Worm (Caenorhabditis elegans): ENCODE data around the gene C05G5.1.

Gene C05G5.1

ce11 chrX:14701490-14701889, 38.4 kb downstream of the C05G5.1 start, which contains the start of gene F40E10.5:
Gene F40E10.5 (plus strand): TSS chrX:14701790.
- TF ChIP-seq egl-43 (GFP tag; IDR thresholded peaks at IDR 0.05) (0 out of 2 replicates have a peak, but pooled peaks have one; percentile 32), fos-1 (tag; optimal IDR thresholded peaks at IDR 0.05) (no peak), zfp-3 (GFP tag; conservative IDR thresholded peaks at IDR 0.05) (no peak), R02D3.7 (tag; optimal IDR thresholded peaks at IDR 0.05) (no peak), aha-1 (tag) (peak; percentile 38), nhr-41 (GFP tag; IDR thresholded peaks at IDR 0.05) (no peak), unc-39 (tag; optimal IDR thresholded peaks at IDR 0.05) (no peak), unc-62 (GFP tag; optimal IDR thresholded peaks at IDR 0.05 in 1 of 2) (no peak), unc-62 (tag; optimal IDR thresholded peaks at IDR 0.05) (no peak)

- TF ChIP-seq snpc-1.2 (GFP tag; IDR thresholded peaks at IDR 0.05) (no peak), unc-62 (GFP tag; optimal IDR thresholded peaks at IDR 0.05 in 1 of 2) (peak in 1 of 2 experiments; percentile 80), unc-62 (tag; optimal IDR thresholded peaks at IDR 0.05) (no peak)
These were observed 40.1 kb downstream of the C05G5.1 start, which contains the start of gene hch-1 for ce11 chrX:14699866-14700265. Gene hch-1 (minus strand): TSS chrX:14699977.

- no peak for TF ChIP-seq cey-2 (tag; optimal IDR thresholded peaks at IDR 0.05; ENCODE audit: borderline replicate concordance, insufficient read depth)
- no peak for TF ChIP-seq gei-8 (GFP tag; optimal IDR thresholded peaks at IDR 0.05)
- TF ChIP-seq ceh-62 (tag; optimal IDR thresholded peaks at IDR 0.05): no peak
- TF ChIP-seq sdz-12 (GFP tag; optimal IDR thresholded peaks at IDR 0.05): no peak
- TF ChIP-seq nhr-111 (GFP tag; optimal IDR thresholded peaks at IDR 0.05): no peak
- TF ChIP-seq ceh-44 (GFP tag; IDR thresholded peaks at IDR 0.05): no peak
- TF ChIP-seq hlh-30 (tag; optimal IDR thresholded peaks at IDR 0.05; ENCODE audit: insufficient read depth): no peak
- TF ChIP-seq aly-2 (tag; optimal IDR thresholded peaks at IDR 0.05): no peak
- no peak for TF ChIP-seq daf-19 (GFP tag; conservative IDR thresholded peaks at IDR 0.05)
- no peak for TF ChIP-seq set-16 (GFP tag; IDR thresholded peaks at IDR 0.05)
- TF ChIP-seq zfp-2 (tag; optimal IDR thresholded peaks at IDR 0.05): no peak
- no peak for TF ChIP-seq nhr-237 (tag; optimal IDR thresholded peaks at IDR 0.05)
- TF ChIP-seq egl-43 (GFP tag; IDR thresholded peaks at IDR 0.05): no peak
- no peak for TF ChIP-seq F44E2.7 (GFP tag; IDR thresholded peaks at IDR 0.05)
- no peak for TF ChIP-seq R02D3.7 (tag; optimal IDR thresholded peaks at IDR 0.05)
- TF ChIP-seq vab-7 (GFP tag; IDR thresholded peaks at IDR 0.05): no peak
- TF ChIP-seq rbr-2 (tag; optimal IDR thresholded peaks at IDR 0.05): no peak
These were observed 44.0 kb downstream of the C05G5.1 start for ce11 chrX:14695892-14696291.

ce11 chrX:14694633-14695177, 45.2 kb downstream of the C05G5.1 start:
- TF ChIP-seq nhr-77 (tag; optimal IDR thresholded peaks at IDR 0.05) (no peak), ces-1 (GFP tag; optimal IDR thresholded peaks at IDR 0.05) (peak; percentile 32), dve-1 (tag; optimal IDR thresholded peaks at IDR 0.05; ENCODE audit: insufficient read depth) (no peak), arid-1 (GFP tag; conservative IDR thresholded peaks at IDR 0.05) (no peak), pha-4 (GFP tag; IDR thresholded peaks at IDR 0.05) (no peak), pha-4 (tag; optimal IDR thresholded peaks at IDR 0.05) (no peak), Y5F2A.4 (GFP tag; optimal IDR thresholded peaks at IDR 0.05) (no peak), nhr-111 (GFP tag; optimal IDR thresholded peaks at IDR 0.05) (no peak), ceh-28 (tag; optimal IDR thresholded peaks at IDR 0.05) (no peak), unc-62 (GFP tag; optimal IDR thresholded peaks at IDR 0.05 in 1 of 2) (peak in 1 of 2 experiments; percentile 53), unc-62 (tag; optimal IDR thresholded peaks at IDR 0.05) (no peak), spr-3 (GFP tag; optimal IDR thresholded peaks at IDR 0.05) (no peak), ceh-82 (tag; optimal IDR thresholded peaks at IDR 0.05) (no peak), snpc-1.2 (GFP tag; IDR thresholded peaks at IDR 0.05) (no peak), ztf-7 (tag; optimal IDR thresholded peaks at IDR 0.05) (no peak), mxl-2 (GFP tag; conservative IDR thresholded peaks at IDR 0.05) (no peak), ctbp-1 (GFP tag; IDR thresholded peaks at IDR 0.05) (no peak), D1046.2 (GFP tag; IDR thresholded peaks at IDR 0.05) (no peak), vab-7 (GFP tag; IDR thresholded peaks at IDR 0.05) (no peak)
